Fruit fly (Drosophila melanogaster): ENCODE results near the gene CG12011.

Gene CG12011

DNA sequence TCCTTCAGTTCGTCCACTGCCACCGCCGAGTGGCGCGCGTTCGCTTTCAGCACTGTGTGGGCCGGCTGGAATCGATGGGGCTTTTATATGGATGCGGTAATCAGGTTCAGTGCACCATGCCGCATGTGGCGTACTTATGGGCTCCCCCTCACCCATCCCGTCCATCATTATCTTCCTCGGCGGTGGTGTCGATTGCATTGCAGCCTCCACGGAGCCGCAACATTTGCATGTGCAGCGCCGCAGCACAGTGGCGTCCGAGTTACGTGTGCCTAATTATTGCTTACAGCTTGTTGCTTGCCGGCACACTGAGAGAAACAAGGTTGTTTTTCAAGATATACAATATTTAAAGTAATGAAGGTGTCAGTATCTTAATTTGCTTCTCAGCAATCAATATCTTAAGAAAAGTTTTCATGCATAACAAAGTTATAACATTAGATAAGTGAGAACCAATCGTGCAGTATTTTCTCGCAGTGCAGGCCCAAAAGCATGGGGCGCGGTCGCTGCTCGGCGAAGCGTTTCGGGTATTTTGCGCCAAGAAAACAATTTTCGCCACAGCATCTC, 8.0 kb downstream of the CG12011 start, which contains the start of gene CG13931 (continued):
- TF ChIP-seq da (GFP tag; optimal IDR thresholded peaks at IDR 0.05) (no peak), Rx (GFP tag; IDR thresholded peaks at IDR 0.05) (no peak), CG4707 (GFP tag; optimal IDR thresholded peaks at IDR 0.05) (no peak), CG4404 (GFP tag; IDR thresholded peaks at IDR 0.05) (peak; percentile 20; the same call in 1 of the 2 replicates), Pdp1 (GFP tag; optimal IDR thresholded peaks at IDR 0.05) (peak in 1 of 2 experiments; percentile 17), gcm (GFP tag; optimal IDR thresholded peaks at IDR 0.05) (no peak), CG1602 (GFP tag; optimal IDR thresholded peaks at IDR 0.05) (peak; percentile 13), CG10959 (GFP tag; IDR thresholded peaks at IDR 0.05) (no peak), CG1233 (GFP tag; optimal IDR thresholded peaks at IDR 0.05) (no peak), sob (GFP tag; IDR thresholded peaks at IDR 0.05) (peak; percentile 22; the same call in 1 of the 2 replicates), E2f2 (GFP tag; IDR thresholded peaks at IDR 0.05) (no peak), CG3281 (GFP tag; optimal IDR thresholded peaks at IDR 0.05) (no peak), az2 (GFP tag; optimal IDR thresholded peaks at IDR 0.05) (peak; percentile 12), CG12391 (tag; optimal IDR thresholded peaks at IDR 0.05) (peak; percentile 30), CG12942 (GFP tag; optimal IDR thresholded peaks at IDR 0.05) (no peak), Xbp1 (GFP tag; optimal IDR thresholded peaks at IDR 0.05) (peak; percentile 53), dpn (GFP tag; optimal IDR thresholded peaks at IDR 0.05) (peak in 1 of 2 experiments; percentile 4), gsb (GFP tag; IDR thresholded peaks at IDR 0.05) (no peak), grau (tag; optimal IDR thresholded peaks at IDR 0.05) (no peak), CG34422 (GFP tag; IDR thresholded peaks at IDR 0.05) (peak; percentile 23; the same call in 1 of the 3 replicates), D19B (GFP tag; optimal IDR thresholded peaks at IDR 0.05) (no peak), Dll (GFP tag; IDR thresholded peaks at IDR 0.05; ENCODE audit: partially characterized antibody) (no peak), Sin3A (optimal IDR thresholded peaks at IDR 0.05) (no peak), dysf (GFP tag; IDR thresholded peaks at IDR 0.05) (0 out of 3 replicates have a peak, but pooled peaks have one; percentile 22), HLH3B (GFP tag; IDR thresholded peaks at IDR 0.05) (peak; percentile 23; the same call in 1 of the 2 replicates), Ptx1 (GFP tag; IDR thresholded peaks at IDR 0.05) (peak; percentile 41; the same call in 1 of the 2 replicates), insv (GFP tag; optimal IDR thresholded peaks at IDR 0.05) (no peak), klu (GFP tag; IDR thresholded peaks at IDR 0.05) (no peak), zfh1 (GFP tag; IDR thresholded peaks at IDR 0.05) (peak; percentile 53; the same call in 1 of the 3 replicates), CG12071 (GFP tag; optimal IDR thresholded peaks at IDR 0.05) (no peak), Oli (tag; optimal IDR thresholded peaks at IDR 0.05) (peak; percentile 43), CG11696 (GFP tag; IDR thresholded peaks at IDR 0.05) (no peak), Atf3 (GFP tag; optimal IDR thresholded peaks at IDR 0.05) (no peak), z (GFP tag; IDR thresholded peaks at IDR 0.05) (no peak), CG6813 (GFP tag; optimal IDR thresholded peaks at IDR 0.05) (no peak), MESR4 (GFP tag; optimal IDR thresholded peaks at IDR 0.05) (no peak), Xrp1 (GFP tag; IDR thresholded peaks at IDR 0.05) (peak; percentile 54; the same call in 1 of the 2 replicates), sens (GFP tag) (peak; percentile 80), CG13424 (tag; optimal IDR thresholded peaks at IDR 0.05) (no peak), Hr51 (GFP tag; optimal IDR thresholded peaks at IDR 0.05) (peak in 1 of 2 experiments; percentile 17), gce (GFP tag; IDR thresholded peaks at IDR 0.05) (no peak), cad (GFP tag; optimal IDR thresholded peaks at IDR 0.05) (no peak), bsh (GFP tag; optimal IDR thresholded peaks at IDR 0.05) (peak in 1 of 2 experiments; percentile 42), CG1647 (GFP tag; optimal IDR thresholded peaks at IDR 0.05) (peak; percentile 20), Aef1 (GFP tag; IDR thresholded peaks at IDR 0.05) (peak; percentile 45; the same call in 1 of the 3 replicates), lilli (GFP tag; optimal IDR thresholded peaks at IDR 0.05) (no peak), ttk (GFP tag; IDR thresholded peaks at IDR 0.05) (no peak), CG15073 (GFP tag; optimal IDR thresholded peaks at IDR 0.05) (no peak), esg (GFP tag; conservative IDR thresholded peaks at IDR 0.05) (no peak), CG32772 (GFP tag; IDR thresholded peaks at IDR 0.05) (0 out of 2 replicates have a peak, but pooled peaks have one; percentile 18), ken (GFP tag; IDR thresholded peaks at IDR 0.05) (no peak)
